Fruit fly (Drosophila melanogaster): ENCODE data around the gene ari-1.

The ari-1 gene

DNA sequence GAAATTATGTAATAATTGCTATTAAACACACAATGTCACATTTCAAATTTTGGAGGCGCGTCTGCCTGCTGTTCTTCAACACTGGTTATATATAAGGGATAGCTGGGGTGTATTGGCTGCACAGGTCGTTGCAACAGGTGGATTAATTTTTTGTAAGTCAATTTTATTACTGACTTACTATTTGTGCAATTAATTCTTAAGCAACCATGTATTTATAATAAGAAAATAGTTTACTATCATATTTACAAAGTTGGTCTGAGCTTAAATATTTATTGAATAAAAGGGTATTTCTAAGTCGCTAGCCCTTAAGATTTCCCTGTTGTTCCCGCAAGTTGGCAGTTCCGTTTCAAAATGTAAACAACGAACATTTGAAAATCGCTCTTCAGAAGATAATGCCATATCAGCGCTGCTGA, 44.8 kb downstream of the ari-1 start, which contains the start of gene RhoGAP16F (continued):
- TF ChIP-seq CG6808 (GFP tag; optimal IDR thresholded peaks at IDR 0.05), result peak; percentile 65
- peak; percentile 41 for TF ChIP-seq fd59A (GFP tag; optimal IDR thresholded peaks at IDR 0.05)
- TF ChIP-seq CG6792 (GFP tag; optimal IDR thresholded peaks at IDR 0.05), result peak; percentile 72
- peak; percentile 74 for TF ChIP-seq CG8632 (GFP tag; optimal IDR thresholded peaks at IDR 0.05)
- peak; percentile 74 for TF ChIP-seq Sox15 (GFP tag; optimal IDR thresholded peaks at IDR 0.05)
- TF ChIP-seq fkh (GFP tag; optimal IDR thresholded peaks at IDR 0.05), result peak; percentile 87
- peak; percentile 77 for TF ChIP-seq acj6 (GFP tag; optimal IDR thresholded peaks at IDR 0.05)
- TF ChIP-seq CG11294 (GFP tag; IDR thresholded peaks at IDR 0.05), result peak; percentile 56; the same call in 1 of the 2 replicates
- peak; percentile 80 for TF ChIP-seq Sox14 (GFP tag; optimal IDR thresholded peaks at IDR 0.05)
- peak; percentile 71 for TF ChIP-seq Gug (GFP tag; IDR thresholded peaks at IDR 0.05)
- no peak for TF ChIP-seq Hr38 (GFP tag; optimal IDR thresholded peaks at IDR 0.05)
- peak; percentile 76 for TF ChIP-seq CG15336 (GFP tag; IDR thresholded peaks at IDR 0.05)
- TF ChIP-seq CG4318 (GFP tag; optimal IDR thresholded peaks at IDR 0.05), result peak; percentile 52
- peak; percentile 45 for TF ChIP-seq CG6276 (GFP tag; optimal IDR thresholded peaks at IDR 0.05)
- TF ChIP-seq CG6163 (GFP tag; IDR thresholded peaks at IDR 0.05), result peak; percentile 73
- TF ChIP-seq Ets21C (GFP tag; optimal IDR thresholded peaks at IDR 0.05), result peak; percentile 76
- peak; percentile 65 for TF ChIP-seq dsx (GFP tag; optimal IDR thresholded peaks at IDR 0.05; ENCODE audit: poor library complexity, severe bottlenecking)
- peak; percentile 75 for TF ChIP-seq Eip75B (GFP tag; optimal IDR thresholded peaks at IDR 0.05)
- peak; percentile 87 for TF ChIP-seq topi (GFP tag; optimal IDR thresholded peaks at IDR 0.05)
- TF ChIP-seq CG34406 (GFP tag; optimal IDR thresholded peaks at IDR 0.05), result peak; percentile 81
- peak; percentile 82 for TF ChIP-seq CG32006 (GFP tag; optimal IDR thresholded peaks at IDR 0.05)
- TF ChIP-seq CG9139 (GFP tag; optimal IDR thresholded peaks at IDR 0.05), result peak; percentile 47
- peak; percentile 87 for TF ChIP-seq CG31627 (GFP tag; optimal IDR thresholded peaks at IDR 0.05)
- peak; percentile 85 for TF ChIP-seq OdsH (GFP tag; optimal IDR thresholded peaks at IDR 0.05)
- peak; percentile 38 for TF ChIP-seq fd85E (GFP tag; optimal IDR thresholded peaks at IDR 0.05)
- peak; percentile 53 for TF ChIP-seq CG1621 (tag; optimal IDR thresholded peaks at IDR 0.05)
- TF ChIP-seq svp (GFP tag), result peak; percentile 90

DNA sequence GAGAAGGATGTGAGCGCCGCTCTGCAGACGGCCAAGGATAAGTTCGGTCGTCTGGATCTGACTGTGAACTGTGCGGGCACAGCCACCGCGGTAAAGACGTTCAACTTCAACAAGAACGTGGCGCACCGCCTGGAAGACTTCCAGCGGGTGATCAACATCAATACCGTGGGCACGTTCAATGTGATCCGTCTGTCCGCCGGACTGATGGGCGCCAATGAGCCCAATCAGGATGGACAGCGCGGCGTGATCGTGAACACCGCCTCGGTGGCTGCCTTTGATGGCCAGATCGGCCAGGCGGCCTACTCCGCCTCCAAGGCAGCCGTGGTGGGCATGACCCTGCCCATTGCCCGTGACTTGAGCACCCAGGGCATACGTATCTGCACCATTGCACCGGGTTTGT, 45.5 kb downstream of the ari-1 start:
- TF ChIP-seq CG1621 (tag; optimal IDR thresholded peaks at IDR 0.05) (no peak), achi (GFP tag; optimal IDR thresholded peaks at IDR 0.05) (no peak), cyc (GFP tag; optimal IDR thresholded peaks at IDR 0.05) (no peak), Hr38 (GFP tag; optimal IDR thresholded peaks at IDR 0.05) (no peak), Sox102F (GFP tag; optimal IDR thresholded peaks at IDR 0.05) (no peak), CG15336 (GFP tag; IDR thresholded peaks at IDR 0.05) (no peak)

DNA sequence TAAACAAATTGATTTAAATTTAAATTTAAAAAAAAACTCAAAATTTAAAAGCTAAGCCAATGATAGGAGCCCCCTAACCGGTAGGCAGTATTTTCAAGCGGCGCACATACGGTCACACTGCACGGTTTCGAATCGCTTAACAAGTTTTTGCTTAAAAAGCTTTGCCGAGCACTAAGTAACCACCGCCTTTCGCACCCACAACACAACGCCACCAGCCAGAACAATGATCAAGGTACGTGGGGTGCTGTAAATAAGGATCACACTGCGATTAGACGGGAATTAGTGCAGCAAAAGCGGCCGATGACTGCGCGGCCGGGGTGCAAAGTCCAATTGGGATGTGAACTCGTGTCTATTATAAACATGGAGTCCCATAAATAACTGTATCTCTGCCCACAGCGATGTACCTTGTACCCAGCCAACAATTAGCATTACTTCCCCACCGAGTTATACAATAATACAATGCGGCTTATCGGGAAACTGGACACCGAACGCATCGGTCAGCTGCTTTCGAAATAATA, 46.4 kb downstream of the ari-1 start, which contains the start of gene scu:
TSS of gene scu (plus strand) at position 101 of the 518 bp plus-strand sequence.
- TF ChIP-seq CG11902 (GFP tag; optimal IDR thresholded peaks at IDR 0.05) (no peak), svp (GFP tag) (peak; percentile 88), CG6808 (GFP tag; optimal IDR thresholded peaks at IDR 0.05) (peak; percentile 89), pdm3 (GFP tag; optimal IDR thresholded peaks at IDR 0.05) (no peak), CG16779 (tag; optimal IDR thresholded peaks at IDR 0.05) (peak; percentile 90), CG8319 (GFP tag; optimal IDR thresholded peaks at IDR 0.05) (peak; percentile 15), CG8632 (GFP tag; optimal IDR thresholded peaks at IDR 0.05) (no peak), Ets21C (GFP tag; optimal IDR thresholded peaks at IDR 0.05) (no peak), CG11762 (GFP tag; optimal IDR thresholded peaks at IDR 0.05; ENCODE audit: insufficient read depth) (peak; percentile 43), CG34406 (GFP tag; optimal IDR thresholded peaks at IDR 0.05) (no peak), CG8119 (GFP tag; IDR thresholded peaks at IDR 0.05) (peak; percentile 78), Hr39 (GFP tag; optimal IDR thresholded peaks at IDR 0.05) (no peak), vri (GFP tag; optimal IDR thresholded peaks at IDR 0.05) (peak; percentile 73), CG10631 (GFP tag; optimal IDR thresholded peaks at IDR 0.05) (no peak), topi (GFP tag; optimal IDR thresholded peaks at IDR 0.05) (peak; percentile 9), CG9139 (GFP tag; optimal IDR thresholded peaks at IDR 0.05) (peak; percentile 94), spab (GFP tag; optimal IDR thresholded peaks at IDR 0.05) (peak; percentile 73), CG10669 (GFP tag; optimal IDR thresholded peaks at IDR 0.05) (peak; percentile 71), Eip75B (GFP tag; optimal IDR thresholded peaks at IDR 0.05) (peak; percentile 45), cyc (GFP tag; optimal IDR thresholded peaks at IDR 0.05) (no peak), Gug (GFP tag; IDR thresholded peaks at IDR 0.05) (peak; percentile 43; the same call in 1 of the 2 replicates), Sox14 (GFP tag; optimal IDR thresholded peaks at IDR 0.05) (peak; percentile 54), Met (GFP tag; optimal IDR thresholded peaks at IDR 0.05) (peak; percentile 7), fd85E (GFP tag; optimal IDR thresholded peaks at IDR 0.05) (no peak), CG11294 (GFP tag; IDR thresholded peaks at IDR 0.05) (no peak), ss (GFP tag; optimal IDR thresholded peaks at IDR 0.05) (peak; percentile 95 to 97), Eip93F (GFP tag; optimal IDR thresholded peaks at IDR 0.05) (no peak), Sox15 (GFP tag; optimal IDR thresholded peaks at IDR 0.05) (no peak), net (GFP tag; optimal IDR thresholded peaks at IDR 0.05) (peak; percentile 73), Eip78C (GFP tag) (peak; percentile 79), Hr38 (GFP tag; optimal IDR thresholded peaks at IDR 0.05) (no peak), CG31627 (GFP tag; optimal IDR thresholded peaks at IDR 0.05) (no peak)

Measured in whole organism, prepupa.